Worm (Caenorhabditis elegans) whole organism, early embryonic: ENCODE results near the gene T02G5.3.

Experiments used
- ama-1 ChIP-seq: fragments of 150-350 bp; optimal IDR thresholded peaks from 2 replicates; lab custom pipeline; 2014
- ceh-13 ChIP-seq: fragments of 200-800 bp; sonication (Bioruptor generic); optimal IDR thresholded peaks from 2 replicates; lab custom pipeline; 2018; ENCODE audit warnings: mild to moderate bottlenecking, missing genetic modification characterization, missing compliant biosample characterization
- ets-7 ChIP-seq: sonication (generic microtip); optimal IDR thresholded peaks from 2 replicates; lab custom pipeline; 2016; ENCODE audit warnings: missing genotype, missing genetic modification characterization, missing compliant biosample characterization
- flt-1 ChIP-seq: fragments of 200-800 bp; sonication (Bioruptor generic); IDR thresholded peaks from 2 replicates; pipeline ENCODE4 v1.3.6; 2022; ENCODE audit warnings: missing genetic modification characterization, missing compliant biosample characterization
- hmbx-1 ChIP-seq: sonication (generic microtip); optimal IDR thresholded peaks from 2 replicates; lab custom pipeline; 2016; ENCODE audit warnings: mild to moderate bottlenecking, missing genetic modification characterization, missing compliant biosample characterization
- scrt-1 ChIP-seq: fragments of 200-800 bp; sonication (Bioruptor generic); IDR thresholded peaks from 2 replicates; pipeline ENCODE4 v1.3.6; 2022; ENCODE audit warnings: missing genetic modification characterization, missing compliant biosample characterization
- tbx-37 ChIP-seq: fragments of 200-800 bp; sonication (Bioruptor generic); conservative IDR thresholded peaks from 2 replicates; pipeline ENCODE4 v1.3.6; 2022; ENCODE audit warnings: missing genetic modification reagents, missing genetic modification characterization, missing compliant biosample characterization
- tra-4 ChIP-seq: sonication (generic microtip); optimal IDR thresholded peaks from 2 replicates; lab custom pipeline; 2017; ENCODE audit warnings: missing genetic modification characterization, missing compliant biosample characterization

DNA sequence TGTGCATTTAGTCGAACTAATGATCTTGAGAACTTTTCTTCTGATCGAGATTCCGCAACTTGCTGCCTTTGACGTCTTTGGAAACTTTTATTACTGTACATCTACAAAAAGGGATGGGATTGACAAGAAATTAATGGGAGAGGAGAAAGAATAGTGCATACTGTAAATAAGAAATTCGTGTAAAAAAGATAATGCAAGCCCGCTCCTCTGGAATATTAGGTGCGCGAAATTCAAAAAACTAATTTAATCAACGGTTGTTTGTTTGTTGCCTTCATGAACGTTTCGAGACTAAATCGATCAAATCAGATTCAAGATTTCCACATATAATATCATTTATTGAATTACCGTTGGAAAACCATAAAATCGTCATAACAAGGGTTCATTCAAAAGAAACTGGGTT, 23.3 kb upstream of the T02G5.3 start, which contains the start of gene him-14:
- TF ChIP-seq ets-7 (tag; lab: Kevin White, UChicago), result no peak
- TF ChIP-seq hmbx-1 (tag; lab: Kevin White, UChicago), result no peak
- no peak for TF ChIP-seq tbx-37 (GFP tag; lab: Robert Waterston, UW)
- TF ChIP-seq ama-1 (lab: Kevin White, UChicago), result no peak
- TF ChIP-seq ceh-13, result no peak
- TF ChIP-seq tra-4, result no peak
- no peak for TF ChIP-seq scrt-1
- TF ChIP-seq flt-1 (GFP tag; lab: Robert Waterston, UW), result no peak
